Worm (Caenorhabditis elegans): ENCODE results near the gene Y42H9AR.5.
"Not testable (repeated sequence)": the region's sequence is repeated elsewhere in the genome, so short reads cannot be mapped to it uniquely, and the experiment has no call there.

The Y42H9AR.5 gene

ce11 chrIV:8118790-8119189, 16.5 kb downstream of the Y42H9AR.5 start, which contains the start of gene F42G8.8:
F42G8.8 (plus strand) TSS chrIV:8119090.
- TF ChIP-seq zag-1 (tag; optimal IDR thresholded peaks at IDR 0.05) (no peak), unc-30 (tag; optimal IDR thresholded peaks at IDR 0.05) (no peak), egl-13 (tag; optimal IDR thresholded peaks at IDR 0.05) (no peak), pag-3 (tag; optimal IDR thresholded peaks at IDR 0.05; ENCODE audit: borderline replicate concordance, insufficient read depth) (no peak), C16A3.4 (tag; optimal IDR thresholded peaks at IDR 0.05) (no peak), mab-9 (GFP tag; IDR thresholded peaks at IDR 0.05) (no peak), isw-1 (GFP tag; IDR thresholded peaks at IDR 0.05) (no peak), pax-3 (tag; optimal IDR thresholded peaks at IDR 0.05) (no peak), ces-1 (GFP tag; optimal IDR thresholded peaks at IDR 0.05) (no peak), nhr-76 (tag; optimal IDR thresholded peaks at IDR 0.05) (no peak), unc-130 (tag; optimal IDR thresholded peaks at IDR 0.05) (no peak), tlp-1 (tag; optimal IDR thresholded peaks at IDR 0.05) (no peak), mef-2 (tag; optimal IDR thresholded peaks at IDR 0.05) (no peak), alr-1 (tag; optimal IDR thresholded peaks at IDR 0.05; ENCODE audit: borderline replicate concordance) (no peak), elt-2 (tag; optimal IDR thresholded peaks at IDR 0.05) (no peak), tbx-2 (tag; optimal IDR thresholded peaks at IDR 0.05) (no peak), sup-37 (GFP tag; optimal IDR thresholded peaks at IDR 0.05) (no peak)

- TF ChIP-seq C16A3.4, F16B12.6, xbp-1 (tag; optimal IDR thresholded peaks at IDR 0.05): not testable (repeated sequence)
Observed at ce11 chrIV:8122349-8122748, 20.0 kb downstream of the Y42H9AR.5 start, which contains the start of gene erp-44.3. erp-44.3 (plus strand) TSS chrIV:8122649.

ce11 chrIV:8126902-8127301, 24.6 kb downstream of the Y42H9AR.5 start, which contains the start of gene ceph-41:
ceph-41 (plus strand) TSS chrIV:8127202.
- TF ChIP-seq efl-1 (optimal IDR thresholded peaks at IDR 0.05) (no peak), efl-1 (GFP tag; optimal IDR thresholded peaks at IDR 0.05 in 1 of 2) (peak in 1 of 2 experiments; percentile 18), ceh-82 (tag; optimal IDR thresholded peaks at IDR 0.05) (no peak), vab-15 (tag; optimal IDR thresholded peaks at IDR 0.05) (no peak), egl-13 (tag; optimal IDR thresholded peaks at IDR 0.05) (no peak), tbx-2 (tag; optimal IDR thresholded peaks at IDR 0.05) (no peak)

- peak; percentile 57 for TF ChIP-seq sox-4 (tag; optimal IDR thresholded peaks at IDR 0.05)
- TF ChIP-seq snu-23 (GFP tag; optimal IDR thresholded peaks at IDR 0.05): no peak
- TF ChIP-seq egl-13 (tag; optimal IDR thresholded peaks at IDR 0.05): peak; percentile 1
- peak; percentile 70 for TF ChIP-seq dsc-1 (tag; optimal IDR thresholded peaks at IDR 0.05)
- TF ChIP-seq lin-14 (GFP tag; optimal IDR thresholded peaks at IDR 0.05): no peak
- no peak for TF ChIP-seq isw-1 (GFP tag; IDR thresholded peaks at IDR 0.05)
- no peak for TF ChIP-seq nhr-77 (tag; optimal IDR thresholded peaks at IDR 0.05)
- no peak for TF ChIP-seq sup-37 (GFP tag; optimal IDR thresholded peaks at IDR 0.05)
- TF ChIP-seq fkh-8 (tag; optimal IDR thresholded peaks at IDR 0.05): peak; percentile 85
- no peak for TF ChIP-seq swsn-7 (tag; optimal IDR thresholded peaks at IDR 0.05)
- peak; percentile 44 for TF ChIP-seq pax-3 (tag; optimal IDR thresholded peaks at IDR 0.05)
- no peak for TF ChIP-seq mep-1 (tag; optimal IDR thresholded peaks at IDR 0.05)
- TF ChIP-seq zag-1 (tag; optimal IDR thresholded peaks at IDR 0.05): no peak
Observed at ce11 chrIV:8127430-8127829, 25.1 kb downstream of the Y42H9AR.5 start.

ce11 chrIV:8130131-8130611, 27.8 kb downstream of the Y42H9AR.5 start, which contains the start of the genes ndub-11 and moc-3:
ndub-11 (minus strand) TSS chrIV:8130231.
moc-3 (plus strand) TSS chrIV:8130561.
- TF ChIP-seq ama-1 (optimal IDR thresholded peaks at IDR 0.05): no peak
- TF ChIP-seq C34B4.2 (tag; optimal IDR thresholded peaks at IDR 0.05): no peak
- peak in 1 of 2 experiments; percentile 9 for TF ChIP-seq lsy-2 (tag; optimal IDR thresholded peaks at IDR 0.05)
- TF ChIP-seq fos-1 (tag; optimal IDR thresholded peaks at IDR 0.05): no peak
- TF ChIP-seq aha-1 (tag; optimal IDR thresholded peaks at IDR 0.05): no peak
- no peak for TF ChIP-seq nhr-71 (tag; optimal IDR thresholded peaks at IDR 0.05)
- no peak for TF ChIP-seq elt-2 (tag; optimal IDR thresholded peaks at IDR 0.05)
- TF ChIP-seq lir-3 (tag; optimal IDR thresholded peaks at IDR 0.05; ENCODE audit: poor library complexity): no peak
- no peak for TF ChIP-seq nhr-77 (tag; optimal IDR thresholded peaks at IDR 0.05)
- TF ChIP-seq dpl-1 (GFP tag; optimal IDR thresholded peaks at IDR 0.05): peak in 1 of 3 experiments; percentile 25
- TF ChIP-seq unc-130 (tag; optimal IDR thresholded peaks at IDR 0.05): no peak
- no peak for TF ChIP-seq unc-62 (GFP tag; optimal IDR thresholded peaks at IDR 0.05)
- TF ChIP-seq alr-1 (tag; optimal IDR thresholded peaks at IDR 0.05; ENCODE audit: borderline replicate concordance): no peak
- no peak for TF ChIP-seq ets-5 (GFP tag; IDR thresholded peaks at IDR 0.05)
- TF ChIP-seq jun-1 (tag; optimal IDR thresholded peaks at IDR 0.05): no peak
- TF ChIP-seq nhr-47 (tag; optimal IDR thresholded peaks at IDR 0.05): no peak
